Worm (Caenorhabditis elegans): ENCODE data around the gene T27E9.6.

Gene T27E9.6

DNA sequence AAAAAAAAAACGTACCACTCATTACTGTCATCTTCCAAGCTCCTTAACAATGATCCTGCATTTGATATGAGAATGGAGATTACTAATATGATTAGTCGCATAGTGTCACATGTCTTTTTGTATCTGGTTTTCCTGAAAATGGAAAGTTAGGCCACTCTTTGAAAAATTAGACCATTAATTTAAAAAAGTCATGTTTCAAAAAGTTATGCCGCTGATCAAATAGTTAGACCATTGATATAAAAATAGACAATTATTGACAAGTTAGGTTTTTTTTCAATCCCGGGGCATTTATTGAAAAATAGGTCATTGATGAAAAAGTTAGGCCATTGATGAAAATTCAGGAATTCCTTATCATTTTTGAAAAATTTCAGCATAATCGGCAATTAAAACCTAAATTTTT lies 7.4 kb upstream of the T27E9.6 start, which contains the start of gene acc-4:
Gene acc-4 (minus strand): TSS at position 101 of the 400 bp plus-strand sequence.
- TF ChIP-seq snpc-4 (tag; optimal IDR thresholded peaks at IDR 0.05) (no peak), tbx-2 (tag; optimal IDR thresholded peaks at IDR 0.05) (no peak), lin-15B (tag; optimal IDR thresholded peaks at IDR 0.05) (no peak), elt-2 (tag; optimal IDR thresholded peaks at IDR 0.05) (no peak), lin-39 (tag; optimal IDR thresholded peaks at IDR 0.05) (no peak), unc-39 (tag; optimal IDR thresholded peaks at IDR 0.05) (no peak), mdl-1 (tag; optimal IDR thresholded peaks at IDR 0.05) (no peak), daf-12 (tag; optimal IDR thresholded peaks at IDR 0.05) (no peak), skn-1 (tag; optimal IDR thresholded peaks at IDR 0.05) (no peak), lsy-12 (tag; optimal IDR thresholded peaks at IDR 0.05) (no peak), unc-62 (GFP tag; optimal IDR thresholded peaks at IDR 0.05) (no peak), fos-1 (tag; optimal IDR thresholded peaks at IDR 0.05) (no peak), jun-1 (tag; optimal IDR thresholded peaks at IDR 0.05) (no peak)

DNA sequence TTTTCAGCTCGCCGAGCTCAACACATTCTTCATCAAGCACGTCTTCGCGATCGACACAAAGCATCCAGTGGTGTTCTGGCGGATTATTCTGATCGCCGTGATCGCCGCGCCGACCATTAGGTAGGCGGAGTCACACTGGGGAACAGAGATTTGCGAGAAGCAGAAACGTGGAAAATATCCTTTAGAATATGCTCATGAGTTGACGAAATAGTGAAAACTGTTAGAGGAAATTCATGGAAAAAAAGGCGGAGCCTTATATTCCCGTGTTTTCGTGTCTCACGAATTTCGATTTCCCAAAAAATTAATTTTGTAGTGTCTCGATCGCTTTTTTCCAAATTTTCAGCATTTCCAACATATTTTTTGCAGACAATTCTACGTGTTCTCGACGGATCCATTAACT lies 2.1 kb downstream of the T27E9.6 start:
- TF ChIP-seq mml-1 (tag; optimal IDR thresholded peaks at IDR 0.05) (no peak), lin-15B (tag; optimal IDR thresholded peaks at IDR 0.05) (no peak), nhr-43 (tag; optimal IDR thresholded peaks at IDR 0.05; ENCODE audit: poor library complexity, severe bottlenecking) (no peak), nhr-23 (tag; optimal IDR thresholded peaks at IDR 0.05) (no peak), elt-1 (tag; optimal IDR thresholded peaks at IDR 0.05) (no peak), mdl-1 (tag; optimal IDR thresholded peaks at IDR 0.05) (no peak), elt-3 (tag; optimal IDR thresholded peaks at IDR 0.05) (no peak), lsy-12 (tag; optimal IDR thresholded peaks at IDR 0.05) (no peak), tbx-2 (tag; optimal IDR thresholded peaks at IDR 0.05) (no peak), pqm-1 (tag; optimal IDR thresholded peaks at IDR 0.05) (no peak), nhr-25 (tag; optimal IDR thresholded peaks at IDR 0.05) (no peak), egl-27 (tag; optimal IDR thresholded peaks at IDR 0.05) (no peak)

DNA sequence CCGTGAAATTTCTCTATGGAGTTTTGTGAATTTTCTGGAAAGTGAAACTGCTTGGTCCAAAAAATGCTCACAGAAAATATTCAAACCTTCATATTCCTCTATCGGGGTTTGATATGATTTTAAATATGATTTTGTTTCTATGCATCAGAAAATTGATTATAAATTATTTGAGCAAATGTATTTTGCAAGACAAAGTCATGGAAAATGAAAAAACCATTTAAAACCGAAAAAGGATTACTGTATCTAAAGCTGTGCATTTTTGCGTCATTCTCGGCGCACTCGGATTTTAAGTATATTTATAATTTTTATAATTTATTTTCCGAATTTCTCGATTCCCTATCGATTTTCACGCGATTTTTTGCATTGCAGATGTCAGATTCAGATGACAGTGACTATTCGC lies 5.1 kb downstream of the T27E9.6 start, which contains the start of gene pssy-2:
Gene pssy-2 (plus strand): TSS at position 301 of the 400 bp plus-strand sequence.
- TF ChIP-seq ceh-28 (tag; optimal IDR thresholded peaks at IDR 0.05), result no peak
- TF ChIP-seq nhr-12 (tag; optimal IDR thresholded peaks at IDR 0.05), result no peak
- no peak for TF ChIP-seq elt-1 (tag; optimal IDR thresholded peaks at IDR 0.05)
- no peak for TF ChIP-seq aly-2 (tag; optimal IDR thresholded peaks at IDR 0.05)

DNA sequence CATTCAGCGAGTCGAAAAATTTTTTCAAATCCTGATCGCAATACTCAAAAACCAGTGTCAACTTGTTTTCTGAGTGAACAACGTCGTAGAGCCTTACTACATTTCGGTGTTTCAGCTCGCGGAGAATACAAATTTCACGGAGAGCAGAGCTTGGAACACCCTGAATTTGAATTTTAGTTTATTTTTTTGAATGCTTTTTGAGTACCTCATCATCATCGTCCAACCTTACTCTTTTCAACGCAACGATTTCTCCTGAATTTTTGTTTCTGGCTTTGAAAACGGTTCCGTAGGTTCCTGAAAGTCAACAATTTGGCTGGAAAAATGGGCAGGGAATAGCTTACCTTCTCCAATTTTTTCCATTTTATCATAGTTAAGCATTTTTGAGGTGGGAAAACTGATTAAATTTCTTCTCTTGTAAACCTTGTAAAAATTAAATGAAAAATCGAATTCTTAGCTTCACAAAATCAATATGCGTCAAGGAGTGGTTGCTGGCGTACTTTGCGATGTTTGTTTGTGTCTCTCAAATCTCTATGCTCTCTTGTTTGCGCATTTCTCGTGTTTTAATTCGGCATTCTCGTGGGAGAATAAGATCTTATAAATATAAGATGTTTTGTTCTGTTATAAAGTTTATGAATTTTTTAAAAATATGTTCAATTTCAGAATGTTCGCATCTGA lies 10.5 kb downstream of the T27E9.6 start, which contains the start of gene cdk-5:
Gene cdk-5 (minus strand): TSS at position 425 of the 675 bp plus-strand sequence.
- TF ChIP-seq zag-1 (tag; optimal IDR thresholded peaks at IDR 0.05) (no peak), ceh-28 (tag; optimal IDR thresholded peaks at IDR 0.05) (peak; percentile 95), nhr-12 (tag; optimal IDR thresholded peaks at IDR 0.05) (no peak), unc-39 (tag; optimal IDR thresholded peaks at IDR 0.05) (no peak), nhr-76 (tag; optimal IDR thresholded peaks at IDR 0.05) (no peak), nhr-23 (tag; optimal IDR thresholded peaks at IDR 0.05) (peak; percentile 95), R02D3.7 (tag; optimal IDR thresholded peaks at IDR 0.05) (peak; percentile 34), nhr-43 (tag; optimal IDR thresholded peaks at IDR 0.05; ENCODE audit: poor library complexity, severe bottlenecking) (peak; percentile 90), lsy-12 (tag; optimal IDR thresholded peaks at IDR 0.05) (peak; percentile 76), pqm-1 (tag; optimal IDR thresholded peaks at IDR 0.05) (peak; percentile 61), aly-2 (tag; optimal IDR thresholded peaks at IDR 0.05) (no peak), daf-12 (tag; optimal IDR thresholded peaks at IDR 0.05) (no peak), ceh-82 (tag; optimal IDR thresholded peaks at IDR 0.05) (peak; percentile 48), ceh-9 (tag; optimal IDR thresholded peaks at IDR 0.05) (no peak), elt-2 (tag; optimal IDR thresholded peaks at IDR 0.05) (peak; percentile 50), ZK546.5 (tag; optimal IDR thresholded peaks at IDR 0.05) (peak; percentile 64), eor-1 (tag; optimal IDR thresholded peaks at IDR 0.05) (peak in 1 of 2 experiments; percentile 58), elt-3 (tag; optimal IDR thresholded peaks at IDR 0.05) (no peak), egl-5 (tag; optimal IDR thresholded peaks at IDR 0.05) (no peak), pha-4 (tag; optimal IDR thresholded peaks at IDR 0.05) (peak; percentile 97), ama-1 (optimal IDR thresholded peaks at IDR 0.05) (peak; percentile 74), hmg-11 (tag; optimal IDR thresholded peaks at IDR 0.05) (peak; percentile 49), jun-1 (tag; optimal IDR thresholded peaks at IDR 0.05) (peak; percentile 84), nfya-1 (tag; optimal IDR thresholded peaks at IDR 0.05; ENCODE audit: insufficient read depth) (peak; percentile 95), tbx-2 (tag; optimal IDR thresholded peaks at IDR 0.05) (peak; percentile 71), nhr-237 (tag; optimal IDR thresholded peaks at IDR 0.05) (no peak), lin-15B (tag; optimal IDR thresholded peaks at IDR 0.05) (peak; percentile 86), sea-2 (GFP tag; optimal IDR thresholded peaks at IDR 0.05) (no peak), nhr-28 (tag; optimal IDR thresholded peaks at IDR 0.05) (no peak), elt-1 (tag; optimal IDR thresholded peaks at IDR 0.05) (peak; percentile 60), mdl-1 (tag; optimal IDR thresholded peaks at IDR 0.05) (no peak), nhr-67 (tag; optimal IDR thresholded peaks at IDR 0.05) (no peak), nhr-77 (tag; optimal IDR thresholded peaks at IDR 0.05) (peak; percentile 28), fkh-10 (GFP tag; optimal IDR thresholded peaks at IDR 0.05) (peak; percentile 51), lin-39 (tag; optimal IDR thresholded peaks at IDR 0.05) (peak; percentile 56), mml-1 (tag; optimal IDR thresholded peaks at IDR 0.05) (no peak), skn-1 (tag; optimal IDR thresholded peaks at IDR 0.05) (peak; percentile 89), fkh-2 (tag; optimal IDR thresholded peaks at IDR 0.05) (no peak)
